Worm (Caenorhabditis elegans): Measurements from ENCODE around the gene ZK792.12.

Gene ZK792.12

DNA sequence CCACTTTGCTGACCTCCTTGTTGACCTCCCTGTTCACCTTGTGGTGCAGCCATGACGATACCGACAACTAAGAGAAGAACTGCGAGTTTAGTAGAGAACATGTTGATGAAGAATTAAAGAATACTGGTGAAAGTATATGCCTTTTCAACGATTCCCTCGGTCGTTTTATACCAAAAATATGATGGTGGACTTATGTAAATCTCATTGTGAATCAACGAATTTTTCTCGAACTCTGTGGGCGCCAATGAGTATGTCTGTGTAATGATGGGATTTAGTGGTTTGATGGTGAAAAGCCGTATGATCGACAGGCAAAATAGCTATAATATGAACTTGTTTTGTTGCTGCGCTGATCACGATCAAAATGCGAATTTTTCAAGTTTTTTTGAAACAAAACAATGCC, 43.7 kb downstream of the ZK792.12 start, which contains the start of gene K01A6.8:
Gene K01A6.8, minus strand, starts transcription at position 101 of the 400 bp plus-strand sequence.
- TF ChIP-seq unc-62 (GFP tag; optimal IDR thresholded peaks at IDR 0.05) (no peak), pha-4 (tag; optimal IDR thresholded peaks at IDR 0.05) (no peak), lin-32 (GFP tag; optimal IDR thresholded peaks at IDR 0.05) (no peak), ces-1 (GFP tag; optimal IDR thresholded peaks at IDR 0.05) (no peak), tbx-8 (GFP tag; optimal IDR thresholded peaks at IDR 0.05) (no peak), zip-8 (tag; optimal IDR thresholded peaks at IDR 0.05) (no peak), nhr-2 (tag; optimal IDR thresholded peaks at IDR 0.05) (no peak), nhr-12 (tag; optimal IDR thresholded peaks at IDR 0.05) (no peak), nhr-76 (tag; optimal IDR thresholded peaks at IDR 0.05) (no peak), nhr-237 (tag; optimal IDR thresholded peaks at IDR 0.05) (no peak), snpc-4 (tag; optimal IDR thresholded peaks at IDR 0.05) (no peak)

- TF ChIP-seq lin-13 (tag; optimal IDR thresholded peaks at IDR 0.05): no peak
- no peak for TF ChIP-seq mab-5 (tag; optimal IDR thresholded peaks at IDR 0.05)
- TF ChIP-seq mls-2 (tag; optimal IDR thresholded peaks at IDR 0.05): no peak
- no peak for TF ChIP-seq sem-2 (GFP tag; optimal IDR thresholded peaks at IDR 0.05)
- TF ChIP-seq elt-1 (tag; optimal IDR thresholded peaks at IDR 0.05; ENCODE audit: borderline replicate concordance, insufficient read depth): no peak
- TF ChIP-seq mep-1 (tag; optimal IDR thresholded peaks at IDR 0.05): no peak
- TF ChIP-seq flh-1 (GFP tag; optimal IDR thresholded peaks at IDR 0.05): no peak
- TF ChIP-seq lin-32 (GFP tag; optimal IDR thresholded peaks at IDR 0.05): no peak
- no peak for TF ChIP-seq lsy-2 (tag; optimal IDR thresholded peaks at IDR 0.05)
- no peak for TF ChIP-seq nhr-12 (tag; optimal IDR thresholded peaks at IDR 0.05)
- TF ChIP-seq nhr-76 (tag; optimal IDR thresholded peaks at IDR 0.05): no peak
- TF ChIP-seq ham-2 (GFP tag; optimal IDR thresholded peaks at IDR 0.05): no peak
Observed at ce11 chrIV:11738092-11738617, 44.6 kb downstream of the ZK792.12 start, which contains the start of gene K01A6.7. Gene K01A6.7, minus strand, starts transcription at chrIV:11738567.

DNA sequence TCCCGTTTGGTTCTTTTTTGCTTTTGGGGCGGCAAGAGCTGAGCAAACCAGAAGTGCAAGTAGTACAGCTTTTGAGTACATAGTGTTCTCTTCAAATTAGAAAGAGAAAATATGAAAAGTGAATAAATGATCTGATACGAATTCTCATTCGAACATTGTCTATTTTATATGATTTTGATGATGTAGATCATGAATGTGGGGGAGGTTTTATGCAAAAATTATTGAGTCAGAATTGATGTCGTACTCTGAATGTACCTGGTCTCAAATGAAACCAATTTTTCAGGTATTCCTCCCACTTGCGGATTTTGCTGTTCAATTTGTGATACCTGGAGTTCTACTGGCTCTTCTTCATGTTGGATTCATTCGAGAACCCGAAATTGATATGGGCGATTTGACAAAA, 46.6 kb downstream of the ZK792.12 start, which contains the start of gene K01A6.4:
Gene K01A6.4, minus strand, starts transcription at position 101 of the 400 bp plus-strand sequence.
- TF ChIP-seq sem-2 (GFP tag; optimal IDR thresholded peaks at IDR 0.05) (no peak), nhr-2 (tag; optimal IDR thresholded peaks at IDR 0.05) (no peak), elt-1 (tag; optimal IDR thresholded peaks at IDR 0.05; ENCODE audit: borderline replicate concordance, insufficient read depth) (no peak), lin-13 (tag; optimal IDR thresholded peaks at IDR 0.05) (no peak), blmp-1 (tag; optimal IDR thresholded peaks at IDR 0.05) (no peak)

ce11 chrIV:11742406-11742805, 48.8 kb downstream of the ZK792.12 start, which contains the start of gene K01A6.5:
Gene K01A6.5, plus strand, starts transcription at chrIV:11742706.
- TF ChIP-seq unc-120 (tag; optimal IDR thresholded peaks at IDR 0.05; ENCODE audit: poor library complexity, severe bottlenecking) (no peak), nhr-237 (tag; optimal IDR thresholded peaks at IDR 0.05) (no peak), elt-1 (tag; optimal IDR thresholded peaks at IDR 0.05; ENCODE audit: borderline replicate concordance, insufficient read depth) (no peak), snpc-4 (tag; optimal IDR thresholded peaks at IDR 0.05) (no peak), ham-2 (GFP tag; optimal IDR thresholded peaks at IDR 0.05) (no peak), lsy-2 (tag; optimal IDR thresholded peaks at IDR 0.05) (no peak), cnd-1 (tag; optimal IDR thresholded peaks at IDR 0.05) (no peak), pha-4 (tag; optimal IDR thresholded peaks at IDR 0.05) (no peak), elt-3 (tag; optimal IDR thresholded peaks at IDR 0.05) (no peak), sptf-1 (tag; optimal IDR thresholded peaks at IDR 0.05) (no peak), sem-2 (GFP tag; optimal IDR thresholded peaks at IDR 0.05) (no peak), drap-1 (GFP tag; optimal IDR thresholded peaks at IDR 0.05) (no peak), M03D4.4 (tag; optimal IDR thresholded peaks at IDR 0.05) (no peak), ceh-83 (GFP tag; optimal IDR thresholded peaks at IDR 0.05) (no peak), unc-39 (tag; optimal IDR thresholded peaks at IDR 0.05) (no peak), blmp-1 (tag; optimal IDR thresholded peaks at IDR 0.05) (no peak), mab-5 (tag; optimal IDR thresholded peaks at IDR 0.05) (no peak), ceh-39 (tag; optimal IDR thresholded peaks at IDR 0.05) (no peak), bed-3 (GFP tag; optimal IDR thresholded peaks at IDR 0.05) (no peak)

Measured in whole organism, mixed stage, embryonic.